Fruit fly (Drosophila melanogaster) whole organism, embryonic: ENCODE data around the gene par-6.

Experiments used
- Asciz ChIP-seq: fragments of 200-800 bp; sonication (Bioruptor generic); optimal IDR thresholded peaks from 2 replicates; lab custom pipeline; 2017; ENCODE audit warnings: missing biosample characterization, mild to moderate bottlenecking, missing genetic modification characterization, missing genetic modification reagents
- Bdp1 ChIP-seq: fragments of 200-800 bp; sonication (Bioruptor generic); optimal IDR thresholded peaks from 3 replicates; lab custom pipeline; 2016; ENCODE audit warnings: missing biosample characterization, missing genetic modification characterization
- CG10321 ChIP-seq: fragments of 200-800 bp; sonication (Bioruptor generic); IDR thresholded peaks from 2 replicates; pipeline ENCODE4 v1.3.6; 2022; ENCODE audit warnings: missing biosample characterization, missing genetic modification characterization
- CG11085 ChIP-seq: fragments of 200-800 bp; sonication (Bioruptor generic); IDR thresholded peaks from 2 replicates; pipeline ENCODE4 v1.3.6; 2022; ENCODE audit warnings: missing biosample characterization, missing genetic modification characterization
- CG1233 ChIP-seq: fragments of 200-800 bp; sonication (Bioruptor generic); optimal IDR thresholded peaks from 4 replicates; lab custom pipeline; 2018; ENCODE audit warnings: missing biosample characterization, mild to moderate bottlenecking, missing genetic modification characterization
- CG12744 ChIP-seq: fragments of 200-800 bp; sonication (Bioruptor generic); optimal IDR thresholded peaks from 2 replicates; lab custom pipeline; 2016; ENCODE audit warnings: missing biosample characterization, missing genetic modification characterization
- CG15514 ChIP-seq: fragments of 200-800 bp; sonication (Bioruptor generic); optimal IDR thresholded peaks from 3 replicates; lab custom pipeline; 2017; ENCODE audit warnings: missing biosample characterization, missing genetic modification characterization, mild to moderate bottlenecking, moderate library complexity, missing genetic modification reagents
- CG18476 ChIP-seq: fragments of 200-800 bp; sonication (Bioruptor generic); optimal IDR thresholded peaks from 2 replicates; lab custom pipeline; 2016; ENCODE audit warnings: missing biosample characterization, mild to moderate bottlenecking, missing genetic modification characterization
- CG2116 ChIP-seq: fragments of 200-800 bp; sonication (Bioruptor generic); optimal IDR thresholded peaks from 3 replicates; lab custom pipeline; 2018; ENCODE audit warnings: missing biosample characterization, mild to moderate bottlenecking, missing genetic modification characterization
- CG2889 ChIP-seq: fragments of 200-800 bp; sonication (Bioruptor generic); IDR thresholded peaks from 3 replicates; pipeline ENCODE4 v1.3.6; 2022; ENCODE audit warnings: missing biosample characterization, missing genetic modification characterization
- CG3065 ChIP-seq: fragments of 200-800 bp; sonication (Bioruptor generic); optimal IDR thresholded peaks from 2 replicates; lab custom pipeline; 2016; ENCODE audit warnings: missing biosample characterization, missing genetic modification characterization
- CG32532 ChIP-seq: fragments of 200-800 bp; sonication (Bioruptor generic); IDR thresholded peaks from 2 replicates; pipeline ENCODE4 v1.3.6; 2022; ENCODE audit warnings: missing biosample characterization, missing genetic modification characterization
- CG4404 ChIP-seq: fragments of 200-800 bp; sonication (Bioruptor generic); IDR thresholded peaks from 2 replicates; pipeline ENCODE4 v1.3.6; 2022; ENCODE audit warnings: missing biosample characterization, missing genetic modification characterization
- CTCF ChIP-seq: fragments of 200-800 bp; sonication (Bioruptor generic); optimal IDR thresholded peaks from 2 replicates; lab custom pipeline; 2017; ENCODE audit warnings: missing biosample characterization, mild to moderate bottlenecking, missing genetic modification characterization, moderate library complexity
- Dbx ChIP-seq: fragments of 200-800 bp; sonication (Bioruptor generic); IDR thresholded peaks from 3 replicates; pipeline ENCODE4 v1.3.6; 2022; ENCODE audit warnings: missing biosample characterization, missing genetic modification characterization
- Dip3 ChIP-seq: fragments of 200-800 bp; sonication (Bioruptor generic); optimal IDR thresholded peaks from 3 replicates; lab custom pipeline; 2016; ENCODE audit warnings: missing biosample characterization, missing genetic modification characterization
- Eip74EF ChIP-seq, 2 experiments: fragments of 200-800 bp in 1 of 2; fragments of >200 bp in 1 of 2; sonication (Bioruptor generic) in 1 of 2; optimal IDR thresholded peaks; 2 replicates each; lab custom pipeline; 2017 to 2019; ENCODE audit warnings: missing biosample characterization in 2 of 2, missing genetic modification characterization in 2 of 2, mild to moderate bottlenecking in 1 of 2, moderate library complexity in 1 of 2
- HHEX ChIP-seq: fragments of 200-800 bp; sonication (Bioruptor generic); optimal IDR thresholded peaks from 3 replicates; lab custom pipeline; 2017; ENCODE audit warnings: missing biosample characterization, mild to moderate bottlenecking, missing genetic modification characterization, missing genetic modification reagents
- HLH3B ChIP-seq: fragments of 200-800 bp; sonication (Bioruptor generic); IDR thresholded peaks from 2 replicates; pipeline ENCODE4 v1.3.6; 2022; ENCODE audit warnings: missing biosample characterization, missing genetic modification characterization
- Hr3 ChIP-seq: fragments of 200-800 bp; sonication (Bioruptor generic); optimal IDR thresholded peaks from 3 replicates; lab custom pipeline; 2016; ENCODE audit warnings: missing biosample characterization, missing genetic modification characterization
- Hr51 ChIP-seq, 2 experiments: fragments of 200-800 bp; sonication (Bioruptor generic); optimal IDR thresholded peaks; 2 replicates in 1 of 2; 3 replicates in 1 of 2; lab custom pipeline; 2016 to 2018; ENCODE audit warnings: missing biosample characterization in 2 of 2, missing genetic modification characterization in 2 of 2, mild to moderate bottlenecking in 1 of 2, moderate library complexity in 1 of 2
- Kr ChIP-seq: fragments of 200-800 bp; sonication (Bioruptor generic); optimal IDR thresholded peaks from 2 replicates; lab custom pipeline; 2017; ENCODE audit warnings: missing biosample characterization, mild to moderate bottlenecking, missing genetic modification characterization
- Mrtf ChIP-seq: fragments of 200-800 bp; sonication (Bioruptor generic); IDR thresholded peaks from 3 replicates; pipeline ENCODE4 v1.3.6; 2022; ENCODE audit warnings: missing biosample characterization, missing genetic modification characterization
- NK7.1 ChIP-seq: fragments of 200-800 bp; sonication (Bioruptor generic); optimal IDR thresholded peaks from 3 replicates; lab custom pipeline; 2016; ENCODE audit warnings: missing biosample characterization, missing genetic modification characterization
- NfI ChIP-seq: fragments of 200-800 bp; sonication (Bioruptor generic); optimal IDR thresholded peaks from 3 replicates; lab custom pipeline; 2018; ENCODE audit warnings: missing biosample characterization, mild to moderate bottlenecking, missing genetic modification characterization, moderate library complexity
- Opbp ChIP-seq: fragments of 200-800 bp; sonication (Bioruptor generic); IDR thresholded peaks from 3 replicates; pipeline ENCODE4 v1.3.6; 2022; ENCODE audit warnings: missing biosample characterization, missing genetic modification characterization; ENCODE audit not compliant: partially characterized antibody
- Rfx ChIP-seq: fragments of 200-800 bp; sonication (Bioruptor generic); IDR thresholded peaks from 2 replicates; pipeline ENCODE4 v1.3.6; 2022; ENCODE audit warnings: missing biosample characterization, missing genetic modification characterization
- Side ChIP-seq: fragments of 200-800 bp; sonication (Bioruptor generic); optimal IDR thresholded peaks from 2 replicates; lab custom pipeline; 2016; ENCODE audit warnings: missing biosample characterization, missing genetic modification characterization
- Six4 ChIP-seq: fragments of 200-800 bp; sonication (Bioruptor generic); optimal IDR thresholded peaks from 2 replicates; lab custom pipeline; 2016; ENCODE audit warnings: missing biosample characterization, missing genetic modification characterization
- Sox100B ChIP-seq: fragments of 200-800 bp; sonication (Bioruptor generic); optimal IDR thresholded peaks from 3 replicates; lab custom pipeline; 2018; ENCODE audit warnings: missing biosample characterization, mild to moderate bottlenecking, missing genetic modification characterization
- Sox102F ChIP-seq: fragments of 200-800 bp; sonication (Bioruptor generic); optimal IDR thresholded peaks from 2 replicates; lab custom pipeline; 2018; ENCODE audit warnings: missing biosample characterization, mild to moderate bottlenecking, missing genetic modification characterization, moderate library complexity
- Tbp ChIP-seq: fragments of >200 bp; optimal IDR thresholded peaks from 2 replicates; lab custom pipeline; 2018; ENCODE audit warnings: missing biosample characterization, missing genetic modification characterization
- Xbp1 ChIP-seq: fragments of 200-800 bp; sonication (Bioruptor generic); optimal IDR thresholded peaks from 3 replicates; lab custom pipeline; 2016; ENCODE audit warnings: missing biosample characterization, mild to moderate bottlenecking, missing genetic modification characterization
- aop ChIP-seq: fragments of 200-800 bp; sonication (Bioruptor generic); IDR thresholded peaks from 2 replicates; pipeline ENCODE4 v1.3.6; 2022; ENCODE audit warnings: missing biosample characterization, missing genetic modification characterization
- bab2 ChIP-seq: fragments of 200-800 bp; sonication (Bioruptor generic); optimal IDR thresholded peaks from 2 replicates; lab custom pipeline; 2016; ENCODE audit warnings: missing biosample characterization, missing genetic modification characterization
- chm ChIP-seq: fragments of 200-800 bp; sonication (Bioruptor generic); IDR thresholded peaks from 2 replicates; pipeline ENCODE4 v1.3.6; 2022; ENCODE audit warnings: missing biosample characterization, missing genetic modification characterization
- dpn ChIP-seq, 2 experiments: fragments of 200-800 bp; sonication (Bioruptor generic); optimal IDR thresholded peaks; 3 replicates each; lab custom pipeline; 2016; ENCODE audit warnings: missing biosample characterization in 2 of 2, missing genetic modification characterization in 2 of 2
- gro ChIP-seq: fragments of 200-800 bp; sonication (Bioruptor generic); optimal IDR thresholded peaks from 2 replicates; lab custom pipeline; 2016; ENCODE audit warnings: missing biosample characterization, missing genetic modification characterization
- mam ChIP-seq: fragments of 200-800 bp; sonication (Bioruptor generic); optimal IDR thresholded peaks from 3 replicates; lab custom pipeline; 2016; ENCODE audit warnings: missing biosample characterization, missing genetic modification characterization
- mirr ChIP-seq: fragments of 200-800 bp; sonication (Bioruptor generic); optimal IDR thresholded peaks from 3 replicates; lab custom pipeline; 2018; ENCODE audit warnings: missing biosample characterization, mild to moderate bottlenecking, missing genetic modification characterization
- pho ChIP-seq: fragments of 200-800 bp; sonication (Bioruptor generic); optimal IDR thresholded peaks from 2 replicates; lab custom pipeline; 2016; ENCODE audit warnings: missing biosample characterization, missing genetic modification characterization
- schlank ChIP-seq: fragments of 200-800 bp; sonication (Bioruptor generic); optimal IDR thresholded peaks from 2 replicates; lab custom pipeline; 2018; ENCODE audit warnings: missing biosample characterization, mild to moderate bottlenecking, missing genetic modification characterization
- shn ChIP-seq: fragments of 200-800 bp; sonication (Bioruptor generic); optimal IDR thresholded peaks from 3 replicates; lab custom pipeline; 2016; ENCODE audit warnings: missing biosample characterization, missing genetic modification characterization
- sna ChIP-seq: fragments of 200-800 bp; sonication (Bioruptor generic); IDR thresholded peaks from 2 replicates; pipeline ENCODE4 v1.3.6; 2022; ENCODE audit warnings: missing biosample characterization, missing genetic modification characterization; ENCODE audit not compliant: partially characterized antibody
- tgo ChIP-seq: fragments of 200-800 bp; sonication (Bioruptor generic); IDR thresholded peaks from 3 replicates; pipeline ENCODE4 v1.3.6; 2022; ENCODE audit warnings: missing biosample characterization, missing genetic modification characterization
- tin ChIP-seq: fragments of 200-800 bp; sonication (Bioruptor generic); optimal IDR thresholded peaks from 3 replicates; lab custom pipeline; 2016; ENCODE audit warnings: missing biosample characterization, missing genetic modification characterization
- toy ChIP-seq: fragments of 200-800 bp; sonication (Bioruptor generic); IDR thresholded peaks from 2 replicates; pipeline ENCODE4 v1.3.6; 2022; ENCODE audit warnings: missing biosample characterization, missing genetic modification characterization
- trh ChIP-seq: fragments of 200-800 bp; sonication (Bioruptor generic); optimal IDR thresholded peaks from 2 replicates; lab custom pipeline; 2016; ENCODE audit warnings: missing biosample characterization, missing genetic modification characterization
- zen ChIP-seq: fragments of 200-800 bp; sonication (Bioruptor generic); optimal IDR thresholded peaks from 3 replicates; lab custom pipeline; 2018; ENCODE audit warnings: missing biosample characterization, mild to moderate bottlenecking, missing genetic modification characterization, moderate library complexity

par-6 gene

DNA sequence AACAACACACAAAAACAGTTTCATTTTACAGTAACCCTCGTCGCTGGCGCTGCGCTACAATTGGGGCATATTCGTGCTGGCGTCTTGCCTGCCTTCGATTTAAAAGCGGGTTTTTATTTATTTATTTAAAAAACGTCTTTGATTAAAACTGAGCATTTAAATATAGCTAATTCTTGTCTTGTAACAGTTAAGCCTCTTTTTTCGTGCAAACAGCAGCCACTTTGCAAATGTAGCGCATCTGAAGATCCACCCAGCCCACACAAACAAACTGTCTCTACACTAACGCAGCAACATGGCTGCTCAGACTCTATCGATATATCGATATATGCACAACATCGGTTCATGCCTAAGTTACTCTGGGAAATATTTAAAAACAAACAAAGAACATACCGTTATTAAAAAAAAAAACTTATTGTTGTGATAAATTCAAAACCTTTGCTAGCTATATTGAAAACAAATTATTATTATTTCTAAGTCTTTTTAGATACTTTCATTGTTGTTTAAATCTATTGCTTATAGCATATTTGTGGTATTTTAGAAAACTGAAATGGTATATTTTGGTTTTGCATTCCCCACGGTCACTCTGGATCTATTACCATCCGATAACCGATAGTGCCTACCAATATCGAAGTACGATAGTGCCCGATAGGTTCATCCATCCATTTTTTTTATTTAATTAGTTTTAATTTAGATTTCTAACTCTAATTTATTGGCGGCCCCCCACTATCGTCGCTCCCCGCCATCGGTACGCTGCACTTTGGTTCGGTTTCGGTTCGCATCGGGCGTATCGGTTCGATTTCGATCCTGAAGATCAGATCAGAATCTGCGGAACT lies at the start of gene par-6, which contains the start of gene CG8188 (continued):
- TF ChIP-seq Rfx (GFP tag; lab: Robert Waterston, UW) (peak; percentile 92), chm (GFP tag; lab: Robert Waterston, UW) (peak; percentile 74), Six4 (GFP tag; lab: Kevin White, UChicago) (peak; percentile 75), Dbx (peak; percentile 86), sna (GFP tag; lab: Robert Waterston, UW) (peak; percentile 28), CG18476 (GFP tag; lab: Kevin White, UChicago) (peak; percentile 81), aop (GFP tag; lab: Robert Waterston, UW) (peak; percentile 4; the same call in 1 of the 2 replicates), CG2116 (GFP tag; lab: Kevin White, UChicago) (peak; percentile 98), Bdp1 (GFP tag; lab: Kevin White, UChicago) (peak; percentile 74), CG12744 (peak; percentile 81), CG15514 (peak; percentile 74), CG4404 (GFP tag; lab: Robert Waterston, UW) (peak; percentile 88), Hr3 (peak; percentile 84), CG1233 (peak; percentile 80), gro (GFP tag; lab: Kevin White, UChicago) (peak; percentile 89), shn (GFP tag; lab: Kevin White, UChicago) (peak; percentile 91), tin (GFP tag; lab: Kevin White, UChicago) (peak; percentile 87), pho (peak; percentile 85), Dip3 (peak; percentile 86), NK7.1 (GFP tag; lab: Kevin White, UChicago) (peak; percentile 60), trh (GFP tag; lab: Kevin White, UChicago) (peak; percentile 74), HHEX (peak; percentile 82), Opbp (GFP tag; lab: Robert Waterston, UW) (peak; percentile 45; the same call in 1 of the 3 replicates), tgo (peak; percentile 88), Kr (GFP tag; lab: Kevin White, UChicago) (no peak), Sox100B (GFP tag; lab: Kevin White, UChicago) (peak; percentile 69), CG32532 (GFP tag; lab: Robert Waterston, UW) (peak; percentile 90), dpn (GFP tag; optimal IDR thresholded peaks at IDR 0.05; lab: Kevin White, UChicago) (peak; percentile 87 to 90), Xbp1 (GFP tag; lab: Kevin White, UChicago) (peak; percentile 93), Eip74EF (GFP tag; optimal IDR thresholded peaks at IDR 0.05; lab: Kevin White, UChicago) (peak in 1 of 2 experiments; percentile 69), zen (tag; lab: Kevin White, UChicago) (peak; percentile 52), Hr51 (GFP tag; optimal IDR thresholded peaks at IDR 0.05; lab: Kevin White, UChicago) (peak; percentile 82 to 83), HLH3B (GFP tag; lab: Robert Waterston, UW) (peak; percentile 86), CG10321 (peak; percentile 58; the same call in 1 of the 2 replicates), bab2 (GFP tag; lab: Kevin White, UChicago) (peak; percentile 87), CG2889 (GFP tag; lab: Robert Waterston, UW) (peak; percentile 81), mam (GFP tag; lab: Kevin White, UChicago) (peak; percentile 92), CG11085 (GFP tag; lab: Robert Waterston, UW) (peak; percentile 76), Asciz (GFP tag; lab: Kevin White, UChicago) (peak; percentile 77), Mrtf (peak; percentile 82), mirr (GFP tag; lab: Kevin White, UChicago) (peak; percentile 71), Side (peak; percentile 82), NfI (GFP tag; lab: Kevin White, UChicago) (peak; percentile 89), Tbp (no peak), schlank (peak; percentile 76), toy (GFP tag; lab: Robert Waterston, UW) (peak; percentile 44; the same call in 1 of the 2 replicates), CTCF (GFP tag; lab: Kevin White, UChicago) (peak; percentile 21), Sox102F (GFP tag; lab: Kevin White, UChicago) (peak; percentile 81), CG3065 (GFP tag; lab: Kevin White, UChicago) (peak; percentile 26)
